Fruit fly (Drosophila melanogaster) whole organism, embryonic: ENCODE results near the gene tub.

Experiments
- Asciz ChIP-seq: fragments of 200-800 bp; sonication (Bioruptor generic); optimal IDR thresholded peaks from 2 replicates; lab custom pipeline; 2017; ENCODE audit warnings: missing biosample characterization, mild to moderate bottlenecking, missing genetic modification characterization, missing genetic modification reagents
- BEAF-32 ChIP-seq: fragments of 200-800 bp; sonication (Bioruptor generic); optimal IDR thresholded peaks from 3 replicates; lab custom pipeline; 2017; ENCODE audit warnings: missing biosample characterization, missing genetic modification characterization, mild to moderate bottlenecking, moderate library complexity, missing genetic modification reagents
- C15 ChIP-seq: fragments of 200-800 bp; sonication (Bioruptor generic); IDR thresholded peaks from 3 replicates; pipeline ENCODE4 v1.3.6; 2022; ENCODE audit warnings: missing biosample characterization, missing genetic modification characterization
- CG11398 ChIP-seq: fragments of 200-800 bp; sonication (Bioruptor generic); optimal IDR thresholded peaks from 2 replicates; lab custom pipeline; 2016; ENCODE audit warnings: missing biosample characterization, missing genetic modification characterization
- CG11560 ChIP-seq: fragments of 200-800 bp; sonication (Bioruptor generic); IDR thresholded peaks from 3 replicates; pipeline ENCODE4 v1.3.6; 2022; ENCODE audit warnings: missing biosample characterization, missing genetic modification characterization
- CG12219 ChIP-seq: fragments of 200-800 bp; sonication (Bioruptor generic); optimal IDR thresholded peaks from 3 replicates; lab custom pipeline; 2018; ENCODE audit warnings: missing biosample characterization, mild to moderate bottlenecking, missing genetic modification characterization
- CG12942 ChIP-seq: fragments of 200-800 bp; sonication (Bioruptor generic); optimal IDR thresholded peaks from 3 replicates; lab custom pipeline; 2016; ENCODE audit warnings: missing biosample characterization, missing genetic modification characterization
- CG14965 ChIP-seq: fragments of 200-800 bp; sonication (Bioruptor generic); optimal IDR thresholded peaks from 2 replicates; lab custom pipeline; 2016; ENCODE audit warnings: missing biosample characterization, missing genetic modification characterization, borderline replicate concordance
- CG1647 ChIP-seq: fragments of 200-800 bp; sonication (Bioruptor generic); optimal IDR thresholded peaks from 3 replicates; lab custom pipeline; 2016; ENCODE audit warnings: missing biosample characterization, missing genetic modification characterization
- CG1792 ChIP-seq: fragments of 200-800 bp; sonication (Bioruptor generic); optimal IDR thresholded peaks from 2 replicates; lab custom pipeline; 2016; ENCODE audit warnings: missing biosample characterization, missing genetic modification characterization
- CG3065 ChIP-seq: fragments of 200-800 bp; sonication (Bioruptor generic); optimal IDR thresholded peaks from 2 replicates; lab custom pipeline; 2016; ENCODE audit warnings: missing biosample characterization, missing genetic modification characterization
- CG4730 ChIP-seq: fragments of 200-800 bp; sonication (Bioruptor generic); IDR thresholded peaks from 2 replicates; pipeline ENCODE4 v1.3.6; 2022; ENCODE audit warnings: missing biosample characterization, missing genetic modification characterization
- CG6689 ChIP-seq: fragments of 200-800 bp; sonication (Bioruptor generic); IDR thresholded peaks from 2 replicates; pipeline ENCODE4 v1.3.6; 2022; ENCODE audit warnings: missing biosample characterization, missing genetic modification characterization
- CG7745 ChIP-seq: fragments of 200-800 bp; sonication (Bioruptor generic); optimal IDR thresholded peaks from 2 replicates; lab custom pipeline; 2018; ENCODE audit warnings: missing biosample characterization, mild to moderate bottlenecking, missing genetic modification characterization, moderate library complexity
- CG8290 ChIP-seq, 3 experiments: fragments of 200-800 bp; sonication (Bioruptor generic); optimal IDR thresholded peaks; 2 replicates each; lab custom pipeline; 2016 to 2019; ENCODE audit warnings: missing biosample characterization in 3 of 3, missing genetic modification characterization in 3 of 3, mild to moderate bottlenecking in 2 of 3, moderate library complexity in 1 of 3
- Dbx ChIP-seq: fragments of 200-800 bp; sonication (Bioruptor generic); IDR thresholded peaks from 3 replicates; pipeline ENCODE4 v1.3.6; 2022; ENCODE audit warnings: missing biosample characterization, missing genetic modification characterization
- Dek ChIP-seq: fragments of 200-800 bp; sonication (Bioruptor generic); optimal IDR thresholded peaks from 3 replicates; lab custom pipeline; 2019; ENCODE audit warnings: missing biosample characterization, mild to moderate bottlenecking, missing genetic modification characterization, moderate library complexity
- Dref ChIP-seq: fragments of 200-800 bp; sonication (Bioruptor generic); IDR thresholded peaks from 2 replicates; pipeline ENCODE4 v1.3.6; 2022; ENCODE audit warnings: missing biosample characterization, missing genetic modification characterization
- Drgx ChIP-seq: fragments of 200-800 bp; sonication (Bioruptor generic); IDR thresholded peaks from 2 replicates; pipeline ENCODE4 v1.3.6; 2022; ENCODE audit warnings: missing biosample characterization, missing genetic modification characterization
- Hey ChIP-seq: fragments of 200-800 bp; sonication (Bioruptor generic); optimal IDR thresholded peaks from 3 replicates; lab custom pipeline; 2018; ENCODE audit warnings: missing biosample characterization, mild to moderate bottlenecking, missing genetic modification characterization
- Hr3 ChIP-seq: fragments of 200-800 bp; sonication (Bioruptor generic); optimal IDR thresholded peaks from 3 replicates; lab custom pipeline; 2016; ENCODE audit warnings: missing biosample characterization, missing genetic modification characterization
- MTF-1 ChIP-seq: fragments of 200-800 bp; sonication (Bioruptor generic); optimal IDR thresholded peaks from 2 replicates; lab custom pipeline; 2018; ENCODE audit warnings: missing biosample characterization, mild to moderate bottlenecking, missing genetic modification characterization, borderline replicate concordance
- Med ChIP-seq: fragments of 200-800 bp; sonication (Bioruptor generic); peaks from one replicate; lab custom pipeline; 2016; ENCODE audit warnings: missing biosample characterization, missing genetic modification characterization, mild to moderate bottlenecking, inconsistent platforms, moderate library complexity
- Neu2 ChIP-seq: fragments of 200-800 bp; sonication (Bioruptor generic); optimal IDR thresholded peaks from 3 replicates; lab custom pipeline; 2016; ENCODE audit warnings: missing biosample characterization, missing genetic modification characterization, borderline replicate concordance
- Ptx1 ChIP-seq: fragments of 200-800 bp; sonication (Bioruptor generic); IDR thresholded peaks from 2 replicates; pipeline ENCODE4 v1.3.6; 2022; ENCODE audit warnings: missing biosample characterization, missing genetic modification characterization
- Scr ChIP-seq: fragments of 200-800 bp; sonication (Bioruptor generic); IDR thresholded peaks from 2 replicates; pipeline ENCODE4 v1.3.6; 2022; ENCODE audit warnings: missing biosample characterization, missing genetic modification characterization; ENCODE audit not compliant: partially characterized antibody
- Sry-β ChIP-seq: fragments of 200-800 bp; sonication (Bioruptor generic); optimal IDR thresholded peaks from 2 replicates; lab custom pipeline; 2018; ENCODE audit warnings: missing biosample characterization, mild to moderate bottlenecking, missing genetic modification characterization, moderate library complexity
- Sry-δ ChIP-seq: fragments of 200-800 bp; sonication (Bioruptor generic); optimal IDR thresholded peaks from 2 replicates; lab custom pipeline; 2016; ENCODE audit warnings: missing biosample characterization, missing genetic modification characterization
- Ssrp ChIP-seq: fragments of 200-800 bp; sonication (Bioruptor generic); optimal IDR thresholded peaks from 2 replicates; lab custom pipeline; 2018; ENCODE audit warnings: missing biosample characterization, mild to moderate bottlenecking, missing genetic modification characterization, moderate library complexity
- Tbp ChIP-seq: fragments of >200 bp; optimal IDR thresholded peaks from 2 replicates; lab custom pipeline; 2018; ENCODE audit warnings: missing biosample characterization, missing genetic modification characterization
- az2 ChIP-seq: fragments of 200-800 bp; sonication (Bioruptor generic); optimal IDR thresholded peaks from 3 replicates; lab custom pipeline; 2016; ENCODE audit warnings: missing biosample characterization, missing genetic modification characterization
- cg ChIP-seq: fragments of 200-800 bp; sonication (Bioruptor generic); optimal IDR thresholded peaks from 3 replicates; lab custom pipeline; 2019; ENCODE audit warnings: missing biosample characterization, mild to moderate bottlenecking, missing genetic modification characterization, moderate library complexity
- chif ChIP-seq, 2 experiments: fragments of 200-800 bp; sonication (Bioruptor generic); optimal IDR thresholded peaks; 3 replicates each; lab custom pipeline; 2016; ENCODE audit warnings: missing biosample characterization in 2 of 2, missing genetic modification characterization in 2 of 2
- dmrt11E ChIP-seq: fragments of 200-800 bp; sonication (Bioruptor generic); optimal IDR thresholded peaks from 3 replicates; lab custom pipeline; 2018; ENCODE audit warnings: missing biosample characterization, mild to moderate bottlenecking, missing genetic modification characterization, moderate library complexity
- emc ChIP-seq: fragments of 200-800 bp; sonication (Bioruptor generic); optimal IDR thresholded peaks from 2 replicates; lab custom pipeline; 2016; ENCODE audit warnings: missing biosample characterization, missing genetic modification characterization
- eyg ChIP-seq: fragments of 200-800 bp; sonication (Bioruptor generic); optimal IDR thresholded peaks from 3 replicates; lab custom pipeline; 2016; ENCODE audit warnings: missing biosample characterization, missing genetic modification characterization
- fd3F ChIP-seq: fragments of 200-800 bp; sonication (Bioruptor generic); optimal IDR thresholded peaks from 2 replicates; lab custom pipeline; 2018; ENCODE audit warnings: missing biosample characterization, mild to moderate bottlenecking, missing genetic modification characterization, moderate library complexity
- gce ChIP-seq: fragments of 200-800 bp; sonication (Bioruptor generic); IDR thresholded peaks from 3 replicates; pipeline ENCODE4 v1.3.6; 2022; ENCODE audit warnings: missing biosample characterization, missing genetic modification characterization
- gro ChIP-seq: fragments of 200-800 bp; sonication (Bioruptor generic); optimal IDR thresholded peaks from 2 replicates; lab custom pipeline; 2016; ENCODE audit warnings: missing biosample characterization, missing genetic modification characterization
- jigr1 ChIP-seq: fragments of 200-800 bp; sonication (Bioruptor generic); IDR thresholded peaks from 3 replicates; pipeline ENCODE4 v1.3.6; 2022; ENCODE audit warnings: missing biosample characterization, missing genetic modification characterization
- ken ChIP-seq: fragments of 200-800 bp; sonication (Bioruptor generic); IDR thresholded peaks from 3 replicates; pipeline ENCODE4 v1.3.6; 2022; ENCODE audit warnings: missing biosample characterization, missing genetic modification characterization
- kni ChIP-seq: fragments of 200-800 bp; sonication (Bioruptor generic); optimal IDR thresholded peaks from 3 replicates; lab custom pipeline; 2017; ENCODE audit warnings: mild to moderate bottlenecking, missing biosample characterization, missing genetic modification reagents, missing genetic modification characterization
- nom ChIP-seq: fragments of 200-800 bp; sonication (Bioruptor generic); optimal IDR thresholded peaks from 2 replicates; lab custom pipeline; 2017; ENCODE audit warnings: missing biosample characterization, missing genetic modification characterization, mild to moderate bottlenecking, moderate library complexity, missing genetic modification reagents
- peb ChIP-seq: fragments of 200-800 bp; sonication (Bioruptor generic); IDR thresholded peaks from 2 replicates; pipeline ENCODE4 v1.3.6; 2022; ENCODE audit warnings: missing biosample characterization, missing genetic modification characterization
- pzg ChIP-seq: fragments of 200-800 bp; sonication (Bioruptor generic); optimal IDR thresholded peaks from 3 replicates; lab custom pipeline; 2018; ENCODE audit warnings: missing biosample characterization, mild to moderate bottlenecking, missing genetic modification characterization, moderate library complexity
- rib ChIP-seq: fragments of 200-800 bp; sonication (Bioruptor generic); IDR thresholded peaks from 2 replicates; pipeline ENCODE4 v1.3.6; 2022; ENCODE audit warnings: missing biosample characterization, missing genetic modification characterization
- sens ChIP-seq: fragments of 200-800 bp; sonication (Bioruptor generic); peaks from one replicate; lab custom pipeline; 2016; ENCODE audit warnings: missing biosample characterization, missing genetic modification characterization
- seq ChIP-seq: fragments of 200-800 bp; sonication (Bioruptor generic); IDR thresholded peaks from 2 replicates; pipeline ENCODE4 v1.3.6; 2022; ENCODE audit warnings: missing biosample characterization, missing genetic modification characterization
- toy ChIP-seq: fragments of 200-800 bp; sonication (Bioruptor generic); IDR thresholded peaks from 2 replicates; pipeline ENCODE4 v1.3.6; 2022; ENCODE audit warnings: missing biosample characterization, missing genetic modification characterization
- ttk ChIP-seq: fragments of 200-800 bp; sonication (Bioruptor generic); IDR thresholded peaks from 2 replicates; pipeline ENCODE4 v2.1.2; 2022; ENCODE audit warnings: missing biosample characterization, missing genetic modification characterization

tub gene

dm6 chr3R:4381079-4381919 lies 6.2 kb upstream of the tub start, which contains the start of gene Cont (continued):
- no peak for TF ChIP-seq az2 (GFP tag; lab: Kevin White, UChicago)
- TF ChIP-seq Sry-δ (GFP tag; lab: Kevin White, UChicago) = peak; percentile 95
- TF ChIP-seq eyg (GFP tag; lab: Kevin White, UChicago) = no peak
- peak; percentile 82 for TF ChIP-seq pzg (GFP tag; lab: Kevin White, UChicago)
- TF ChIP-seq Tbp = no peak
- no peak for TF ChIP-seq gce (GFP tag; lab: Robert Waterston, UW)
- no peak for TF ChIP-seq CG6689 (GFP tag; lab: Robert Waterston, UW)
- TF ChIP-seq Sry-β (GFP tag; lab: Kevin White, UChicago) = no peak
- peak; percentile 76 for TF ChIP-seq cg (GFP tag; lab: Kevin White, UChicago)
- TF ChIP-seq Asciz = no peak
- no peak for TF ChIP-seq toy (GFP tag; lab: Robert Waterston, UW)
- TF ChIP-seq CG12942 (GFP tag; lab: Kevin White, UChicago) = no peak
- TF ChIP-seq CG4730 (GFP tag; lab: Robert Waterston, UW) = 0 out of 2 replicates have a peak, but pooled peaks have one; percentile 8
- no peak for TF ChIP-seq Ptx1 (GFP tag; lab: Robert Waterston, UW)
- TF ChIP-seq peb (GFP tag; lab: Robert Waterston, UW) = no peak
- TF ChIP-seq nom (GFP tag; lab: Kevin White, UChicago) = no peak
- TF ChIP-seq Hr3 = no peak
- peak; percentile 62 for TF ChIP-seq gro (GFP tag; lab: Kevin White, UChicago)
- no peak for TF ChIP-seq chif (GFP tag; optimal IDR thresholded peaks at IDR 0.05; lab: Kevin White, UChicago)
- TF ChIP-seq Scr = peak; percentile 91
- TF ChIP-seq BEAF-32 (GFP tag; lab: Kevin White, UChicago) = peak; percentile 93
- no peak for TF ChIP-seq Hey
- peak; percentile 20 for TF ChIP-seq CG3065 (GFP tag; lab: Kevin White, UChicago)
- TF ChIP-seq rib (GFP tag; lab: Robert Waterston, UW) = no peak
- TF ChIP-seq CG11560 = peak; percentile 92
- TF ChIP-seq MTF-1 (GFP tag; lab: Kevin White, UChicago) = no peak
- no peak for TF ChIP-seq emc (GFP tag; lab: Kevin White, UChicago)
- no peak for TF ChIP-seq ken
- TF ChIP-seq CG7745 = no peak
- no peak for TF ChIP-seq Ssrp (tag; lab: Kevin White, UChicago)
- TF ChIP-seq C15 (GFP tag; lab: Robert Waterston, UW) = no peak
- TF ChIP-seq dmrt11E (tag; lab: Kevin White, UChicago) = no peak
- no peak for TF ChIP-seq ttk
- no peak for TF ChIP-seq seq (GFP tag; lab: Robert Waterston, UW)
- TF ChIP-seq Dek (tag; lab: Kevin White, UChicago) = no peak
- no peak for TF ChIP-seq CG11398 (GFP tag; lab: Kevin White, UChicago)
- peak; percentile 99 for TF ChIP-seq Dref (GFP tag; lab: Robert Waterston, UW)
- TF ChIP-seq Dbx = peak; percentile 60; the same call in 1 of the 3 replicates
- TF ChIP-seq Drgx (GFP tag; lab: Robert Waterston, UW) = no peak
- no peak for TF ChIP-seq CG1792
- TF ChIP-seq Neu2 = peak; percentile 20
- peak; percentile 79 for TF ChIP-seq Med (GFP tag; lab: Kevin White, UChicago)
- TF ChIP-seq CG8290 (GFP tag; optimal IDR thresholded peaks at IDR 0.05; lab: Kevin White, UChicago) = no peak
- peak in 1 of 2 experiments; percentile 71 for TF ChIP-seq CG8290 (tag; optimal IDR thresholded peaks at IDR 0.05; lab: Kevin White, UChicago)
- TF ChIP-seq kni (GFP tag; lab: Kevin White, UChicago) = no peak
- no peak for TF ChIP-seq CG12219 (GFP tag; lab: Kevin White, UChicago)
- TF ChIP-seq CG1647 (GFP tag; lab: Kevin White, UChicago) = no peak
- TF ChIP-seq jigr1 (GFP tag; lab: Robert Waterston, UW) = no peak
- no peak for TF ChIP-seq CG14965 (GFP tag; lab: Kevin White, UChicago)
- TF ChIP-seq sens (GFP tag; lab: Kevin White, UChicago) = peak; percentile 89
- no peak for TF ChIP-seq fd3F (GFP tag; lab: Kevin White, UChicago)
